Fruit fly (Drosophila melanogaster): ENCODE measurements around the gene CG7988.

Gene CG7988

dm6 chr3R:18171983-18172967, 48.1 kb upstream of the CG7988 start (continued):
- TF ChIP-seq lov (optimal IDR thresholded peaks at IDR 0.05) (no peak), lov (GFP tag; IDR thresholded peaks at IDR 0.05) (0 out of 3 replicates have a peak, but pooled peaks have one; percentile 49), CG4820 (GFP tag; optimal IDR thresholded peaks at IDR 0.05) (peak; percentile 93), CG9215 (GFP tag; IDR thresholded peaks at IDR 0.05) (peak; percentile 87), wdn (GFP tag; IDR thresholded peaks at IDR 0.05) (peak; percentile 73; the same call in 1 of the 2 replicates), danr (GFP tag; IDR thresholded peaks at IDR 0.05) (peak; percentile 66), Dbx (GFP tag; IDR thresholded peaks at IDR 0.05) (peak; percentile 83), vfl (GFP tag; optimal IDR thresholded peaks at IDR 0.05) (peak; percentile 79), gcm (GFP tag; optimal IDR thresholded peaks at IDR 0.05) (peak; percentile 92), Mes4 (GFP tag; optimal IDR thresholded peaks at IDR 0.05) (peak; percentile 90), CG10274 (GFP tag; optimal IDR thresholded peaks at IDR 0.05) (peak; percentile 80), CG14441 (GFP tag; IDR thresholded peaks at IDR 0.05) (peak; percentile 87), Dfd (GFP tag; optimal IDR thresholded peaks at IDR 0.05) (no peak), CG17802 (tag; optimal IDR thresholded peaks at IDR 0.05) (peak; percentile 54), CG6854 (GFP tag; optimal IDR thresholded peaks at IDR 0.05) (peak; percentile 89), ems (GFP tag; optimal IDR thresholded peaks at IDR 0.05) (peak; percentile 80), CG16863 (GFP tag; optimal IDR thresholded peaks at IDR 0.05) (peak; percentile 92), dimm (GFP tag; IDR thresholded peaks at IDR 0.05) (peak; percentile 54), CG12236 (GFP tag; optimal IDR thresholded peaks at IDR 0.05) (peak; percentile 93), Rfx (GFP tag; IDR thresholded peaks at IDR 0.05) (peak; percentile 84), Ets65A (GFP tag) (peak; percentile 98), CG6813 (GFP tag; optimal IDR thresholded peaks at IDR 0.05) (peak; percentile 89), CG7372 (GFP tag; IDR thresholded peaks at IDR 0.05) (peak; percentile 88), sens-2 (GFP tag; IDR thresholded peaks at IDR 0.05) (peak; percentile 60; the same call in 1 of the 2 replicates), jumu (GFP tag; optimal IDR thresholded peaks at IDR 0.05) (peak; percentile 84), dpn (GFP tag; optimal IDR thresholded peaks at IDR 0.05) (peak; percentile 93), CG17361 (GFP tag; IDR thresholded peaks at IDR 0.05) (peak; percentile 98), CG42726 (GFP tag; IDR thresholded peaks at IDR 0.05; ENCODE audit: partially characterized antibody) (no peak), hbn (GFP tag; IDR thresholded peaks at IDR 0.05; ENCODE audit: partially characterized antibody) (no peak), CG2129 (GFP tag; IDR thresholded peaks at IDR 0.05; ENCODE audit: partially characterized antibody) (no peak), exex (tag; optimal IDR thresholded peaks at IDR 0.05) (peak; percentile 72), lilli (GFP tag; optimal IDR thresholded peaks at IDR 0.05) (peak; percentile 93), CG1647 (GFP tag; optimal IDR thresholded peaks at IDR 0.05) (peak; percentile 81), CG6272 (GFP tag; IDR thresholded peaks at IDR 0.05) (peak; percentile 83), gsb-n (tag; optimal IDR thresholded peaks at IDR 0.05) (peak; percentile 91), Awh (GFP tag; IDR thresholded peaks at IDR 0.05) (peak; percentile 82), repo (GFP tag; optimal IDR thresholded peaks at IDR 0.05) (peak; percentile 80), Hr78 (GFP tag; optimal IDR thresholded peaks at IDR 0.05) (peak in 1 of 2 experiments; percentile 90), dan (GFP tag; IDR thresholded peaks at IDR 0.05) (peak; percentile 31; the same call in 1 of the 2 replicates), Six4 (GFP tag; optimal IDR thresholded peaks at IDR 0.05) (peak; percentile 85), jigr1 (GFP tag; IDR thresholded peaks at IDR 0.05) (peak; percentile 48; the same call in 2 of the 3 replicates), zfh2 (GFP tag; optimal IDR thresholded peaks at IDR 0.05) (peak; percentile 84), Asciz (GFP tag; optimal IDR thresholded peaks at IDR 0.05) (peak; percentile 95), Atf-2 (GFP tag; optimal IDR thresholded peaks at IDR 0.05) (peak; percentile 92), gce (GFP tag; IDR thresholded peaks at IDR 0.05) (peak; percentile 79; the same call in 2 of the 3 replicates), ara (GFP tag; IDR thresholded peaks at IDR 0.05) (peak; percentile 81), BEAF-32 (GFP tag; optimal IDR thresholded peaks at IDR 0.05) (no peak), Stat92E (GFP tag; optimal IDR thresholded peaks at IDR 0.05) (peak in 1 of 3 experiments; percentile 85), h (optimal IDR thresholded peaks at IDR 0.05) (no peak)

All from whole organism, embryonic.